Worm (Caenorhabditis elegans): ENCODE measurements around the gene dyrb-1.

dyrb-1 gene

ce11 chrII:9057035-9057668 is 49.8 kb downstream of the dyrb-1 start, which contains the start of gene rpl-32 (continued):
- TF ChIP-seq grh-1 (GFP tag; IDR thresholded peaks at IDR 0.05) (no peak), ets-5 (GFP tag; IDR thresholded peaks at IDR 0.05) (no peak), C04F5.9 (tag; optimal IDR thresholded peaks at IDR 0.05) (no peak), pqm-1 (tag; optimal IDR thresholded peaks at IDR 0.05) (no peak), vab-15 (tag; optimal IDR thresholded peaks at IDR 0.05) (peak; percentile 64), lin-39 (tag; optimal IDR thresholded peaks at IDR 0.05) (peak; percentile 53), nhr-12 (tag; optimal IDR thresholded peaks at IDR 0.05) (no peak), dsc-1 (tag; optimal IDR thresholded peaks at IDR 0.05) (peak; percentile 45), sox-4 (tag; optimal IDR thresholded peaks at IDR 0.05) (no peak), efl-1 (optimal IDR thresholded peaks at IDR 0.05) (peak; percentile 74 to 80), efl-1 (GFP tag; optimal IDR thresholded peaks at IDR 0.05 in 1 of 2) (peak; percentile 74 to 97), nhr-28 (tag; optimal IDR thresholded peaks at IDR 0.05) (no peak), lir-3 (tag; optimal IDR thresholded peaks at IDR 0.05; ENCODE audit: poor library complexity) (no peak), sup-37 (GFP tag; optimal IDR thresholded peaks at IDR 0.05) (no peak), nhr-237 (tag; optimal IDR thresholded peaks at IDR 0.05) (peak; percentile 14), snu-23 (GFP tag; optimal IDR thresholded peaks at IDR 0.05) (peak; percentile 82), sptf-1 (tag; optimal IDR thresholded peaks at IDR 0.05) (no peak), mdl-1 (tag; optimal IDR thresholded peaks at IDR 0.05) (peak in 1 of 2 experiments; percentile 69), alr-1 (tag; optimal IDR thresholded peaks at IDR 0.05; ENCODE audit: borderline replicate concordance) (no peak), nhr-77 (tag; optimal IDR thresholded peaks at IDR 0.05) (peak; percentile 69), unc-98 (GFP tag; IDR thresholded peaks at IDR 0.05) (no peak), aha-1 (tag; optimal IDR thresholded peaks at IDR 0.05) (no peak), ceh-88 (GFP tag; IDR thresholded peaks at IDR 0.05) (peak; percentile 29; the same call in 1 of the 2 replicates), lin-35 (GFP tag; optimal IDR thresholded peaks at IDR 0.05) (peak; percentile 76 to 90), blmp-1 (tag; optimal IDR thresholded peaks at IDR 0.05) (peak; percentile 78), nhr-84 (tag; optimal IDR thresholded peaks at IDR 0.05) (no peak), fos-1 (tag; optimal IDR thresholded peaks at IDR 0.05) (peak; percentile 58), tlp-1 (tag; optimal IDR thresholded peaks at IDR 0.05) (no peak), Y116A8C.19 (tag; optimal IDR thresholded peaks at IDR 0.05; ENCODE audit: borderline replicate concordance) (no peak), pag-3 (tag; optimal IDR thresholded peaks at IDR 0.05; ENCODE audit: borderline replicate concordance, insufficient read depth) (no peak), fkh-10 (GFP tag; optimal IDR thresholded peaks at IDR 0.05) (peak; percentile 19), ztf-4 (tag; optimal IDR thresholded peaks at IDR 0.05) (peak; percentile 8), nhr-71 (tag; optimal IDR thresholded peaks at IDR 0.05) (peak; percentile 82), lin-13 (GFP tag; optimal IDR thresholded peaks at IDR 0.05) (peak; percentile 56), elt-3 (tag; optimal IDR thresholded peaks at IDR 0.05) (peak in 3 of 6 experiments; percentile 0 to 89 (median 55)), zip-4 (GFP tag; optimal IDR thresholded peaks at IDR 0.05) (no peak), ztf-11 (tag; optimal IDR thresholded peaks at IDR 0.05) (peak in 1 of 2 experiments; percentile 39), fkh-4 (tag; optimal IDR thresholded peaks at IDR 0.05; ENCODE audit: borderline replicate concordance) (peak; percentile 12), snpc-4 (tag; optimal IDR thresholded peaks at IDR 0.05) (peak; percentile 73), unc-30 (tag; optimal IDR thresholded peaks at IDR 0.05) (no peak), unc-86 (tag; optimal IDR thresholded peaks at IDR 0.05) (peak; percentile 42), skn-1 (tag; optimal IDR thresholded peaks at IDR 0.05) (peak; percentile 89), efl-3 (GFP tag; optimal IDR thresholded peaks at IDR 0.05) (no peak), lin-15B (tag; optimal IDR thresholded peaks at IDR 0.05) (peak; percentile 91), pax-3 (tag; optimal IDR thresholded peaks at IDR 0.05) (no peak), ceh-82 (tag; optimal IDR thresholded peaks at IDR 0.05) (peak in 2 of 3 experiments; percentile 64 to 88), tbx-2 (tag; optimal IDR thresholded peaks at IDR 0.05) (peak; percentile 72), egl-13 (tag; optimal IDR thresholded peaks at IDR 0.05) (no peak), ceh-8 (GFP tag; optimal IDR thresholded peaks at IDR 0.05) (no peak)
